Worm (Caenorhabditis elegans) whole organism, L2 larva: Measurements from ENCODE around the gene tbc-16.

Experiments
- ama-1 ChIP-seq: fragments of 150-350 bp; optimal IDR thresholded peaks from 2 replicates; lab custom pipeline; 2018; ENCODE audit warnings: inconsistent platforms
- egl-27 ChIP-seq: sonication (generic microtip); optimal IDR thresholded peaks from 3 replicates; lab custom pipeline; 2017; ENCODE audit warnings: missing biosample characterization, missing genetic modification reagents, missing genetic modification characterization
- elt-1 ChIP-seq: fragments of 150-350 bp; optimal IDR thresholded peaks from 2 replicates; lab custom pipeline; 2014; ENCODE audit warnings: missing biosample characterization, missing genetic modification characterization
- lin-39 ChIP-seq: fragments of 150-350 bp; optimal IDR thresholded peaks from 2 replicates; lab custom pipeline; 2014; ENCODE audit warnings: missing biosample characterization, missing genetic modification reagents, missing genetic modification characterization
- lsy-2 ChIP-seq, 2 experiments: fragments of 150-350 bp in 1 of 2; sonication (generic microtip) in 1 of 2; optimal IDR thresholded peaks; 2 replicates each; lab custom pipeline; 2014 to 2017; ENCODE audit warnings: missing biosample characterization in 2 of 2, missing genetic modification characterization in 2 of 2
- nhr-11 ChIP-seq: fragments of 150-350 bp; optimal IDR thresholded peaks from 2 replicates; lab custom pipeline; 2014; ENCODE audit warnings: missing biosample characterization, missing genetic modification characterization
- nhr-12 ChIP-seq: fragments of 150-350 bp; optimal IDR thresholded peaks from 2 replicates; lab custom pipeline; 2014; ENCODE audit warnings: missing biosample characterization, missing genetic modification characterization
- nhr-21 ChIP-seq: fragments of 150-350 bp; optimal IDR thresholded peaks from 2 replicates; lab custom pipeline; 2014; ENCODE audit warnings: missing biosample characterization, missing genetic modification characterization
- nhr-237 ChIP-seq: fragments of 150-350 bp; optimal IDR thresholded peaks from 2 replicates; lab custom pipeline; 2014; ENCODE audit warnings: missing biosample characterization, missing genetic modification characterization
- unc-39 ChIP-seq: fragments of 150-350 bp; optimal IDR thresholded peaks from 2 replicates; lab custom pipeline; 2014; ENCODE audit warnings: missing biosample characterization, missing genetic modification characterization
- unc-62 ChIP-seq: fragments of 150-350 bp; optimal IDR thresholded peaks from 2 replicates; lab custom pipeline; 2014; ENCODE audit warnings: missing biosample characterization, missing genetic modification reagents, missing genetic modification characterization
- ztf-4 ChIP-seq: fragments of 150-350 bp; optimal IDR thresholded peaks from 2 replicates; lab custom pipeline; 2014; ENCODE audit warnings: missing biosample characterization, missing genetic modification characterization

DNA sequence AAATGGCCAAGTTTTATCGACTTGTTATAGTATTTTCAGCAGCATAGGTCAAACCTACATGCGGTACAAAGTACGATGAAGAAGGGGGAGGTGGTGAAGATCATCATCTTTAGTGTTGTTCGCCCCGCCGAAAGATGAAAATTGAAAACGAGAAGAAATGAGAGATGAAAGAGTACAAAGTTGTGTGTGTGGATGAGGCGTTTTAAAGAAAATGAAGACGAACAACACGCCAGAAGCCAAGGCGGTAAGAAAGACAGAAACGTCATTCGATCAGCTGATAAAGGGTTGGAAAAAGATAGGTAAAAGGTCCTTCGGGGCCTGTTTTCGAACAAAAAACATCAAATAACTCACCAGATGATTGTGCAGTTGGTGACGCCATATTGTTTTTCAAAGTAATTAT is 46.8 kb downstream of the tbc-16 start:
- TF ChIP-seq lsy-2 (tag; optimal IDR thresholded peaks at IDR 0.05; lab: Kevin White, UChicago) (no peak), elt-1 (tag; lab: Kevin White, UChicago) (no peak), nhr-11 (no peak), ama-1 (peak; percentile 0), nhr-12 (tag; lab: Kevin White, UChicago) (no peak), egl-27 (tag; lab: Kevin White, UChicago) (no peak), ztf-4 (no peak), unc-62 (no peak), nhr-237 (tag; lab: Kevin White, UChicago) (no peak), lin-39 (tag; lab: Kevin White, UChicago) (no peak), unc-39 (no peak), nhr-21 (tag; lab: Kevin White, UChicago) (peak; percentile 3)
